Fruit fly (Drosophila melanogaster): ENCODE data around the gene CG33272.

Gene CG33272

dm6 chr3L:11551949-11552348, 41.6 kb upstream of the CG33272 start (continued):
- TF ChIP-seq CG15601 (tag; optimal IDR thresholded peaks at IDR 0.05) (peak; percentile 40), CG8359 (GFP tag; optimal IDR thresholded peaks at IDR 0.05; ENCODE audit: borderline replicate concordance) (no peak), CG12104 (GFP tag; optimal IDR thresholded peaks at IDR 0.05) (no peak), CG34224 (GFP tag; IDR thresholded peaks at IDR 0.05; ENCODE audit: partially characterized antibody) (no peak), CG14667 (GFP tag; IDR thresholded peaks at IDR 0.05) (no peak), Eip74EF (GFP tag; optimal IDR thresholded peaks at IDR 0.05) (no peak), ranshi (GFP tag; IDR thresholded peaks at IDR 0.05) (0 out of 2 replicates have a peak, but pooled peaks have one; percentile 24), CG2889 (GFP tag; IDR thresholded peaks at IDR 0.05) (no peak), CG8290 (GFP tag; optimal IDR thresholded peaks at IDR 0.05) (no peak), CG8290 (tag; optimal IDR thresholded peaks at IDR 0.05) (no peak), CG10543 (GFP tag; optimal IDR thresholded peaks at IDR 0.05) (no peak), CG18011 (GFP tag; optimal IDR thresholded peaks at IDR 0.05) (no peak), Dip3 (GFP tag; optimal IDR thresholded peaks at IDR 0.05) (no peak), tll (GFP tag; optimal IDR thresholded peaks at IDR 0.05) (no peak), CG9817 (tag; optimal IDR thresholded peaks at IDR 0.05) (no peak), CG6683 (GFP tag; optimal IDR thresholded peaks at IDR 0.05) (no peak), crol (GFP tag; IDR thresholded peaks at IDR 0.05) (no peak), gro (GFP tag; optimal IDR thresholded peaks at IDR 0.05) (no peak), CG11093 (GFP tag; IDR thresholded peaks at IDR 0.05) (no peak), onecut (GFP tag; IDR thresholded peaks at IDR 0.05) (no peak), CG4328 (GFP tag; optimal IDR thresholded peaks at IDR 0.05) (no peak), aop (GFP tag; IDR thresholded peaks at IDR 0.05) (no peak), ab (GFP tag; optimal IDR thresholded peaks at IDR 0.05) (no peak), fd3F (GFP tag; optimal IDR thresholded peaks at IDR 0.05) (no peak), CG17359 (tag; optimal IDR thresholded peaks at IDR 0.05) (peak; percentile 50), Neu2 (GFP tag; optimal IDR thresholded peaks at IDR 0.05; ENCODE audit: borderline replicate concordance) (no peak), CG12744 (GFP tag; optimal IDR thresholded peaks at IDR 0.05) (no peak), CG9727 (GFP tag; optimal IDR thresholded peaks at IDR 0.05) (peak; percentile 62), esg (GFP tag; conservative IDR thresholded peaks at IDR 0.05) (no peak; the same call in 1 of the 2 replicates), amos (GFP tag; IDR thresholded peaks at IDR 0.05; ENCODE audit: partially characterized antibody) (no peak), da (GFP tag; optimal IDR thresholded peaks at IDR 0.05) (no peak), p53 (GFP tag; optimal IDR thresholded peaks at IDR 0.05) (no peak), CG15073 (GFP tag; optimal IDR thresholded peaks at IDR 0.05) (no peak), CHES-1-like (GFP tag; optimal IDR thresholded peaks at IDR 0.05) (peak; percentile 4), sens (GFP tag) (peak; percentile 87), CG16779 (GFP tag; IDR thresholded peaks at IDR 0.05) (no peak), slp2 (GFP tag; optimal IDR thresholded peaks at IDR 0.05) (no peak), dpn (GFP tag; optimal IDR thresholded peaks at IDR 0.05) (peak; percentile 19 to 37), HLH4C (GFP tag; IDR thresholded peaks at IDR 0.05; ENCODE audit: partially characterized antibody) (no peak), Max (GFP tag; optimal IDR thresholded peaks at IDR 0.05) (no peak), hth (optimal IDR thresholded peaks at IDR 0.05) (no peak), CG1603 (tag; optimal IDR thresholded peaks at IDR 0.05) (peak; percentile 26), CG5180 (GFP tag; optimal IDR thresholded peaks at IDR 0.05) (peak; percentile 27), Mrtf (GFP tag; IDR thresholded peaks at IDR 0.05) (no peak), CG6813 (GFP tag; optimal IDR thresholded peaks at IDR 0.05) (no peak), wor (GFP tag; IDR thresholded peaks at IDR 0.05) (no peak), ham (GFP tag; IDR thresholded peaks at IDR 0.05) (no peak), Oaz (GFP tag; IDR thresholded peaks at IDR 0.05) (no peak), sna (GFP tag; IDR thresholded peaks at IDR 0.05; ENCODE audit: partially characterized antibody) (no peak), CG12219 (GFP tag; optimal IDR thresholded peaks at IDR 0.05) (peak; percentile 27), CG11696 (GFP tag; IDR thresholded peaks at IDR 0.05) (no peak)
